Fruit fly (Drosophila melanogaster) whole organism, pupa: ENCODE data around the gene Ada3.

Experiments
- CG10348 ChIP-seq: fragments of 200-800 bp; sonication (Bioruptor generic); IDR thresholded peaks from 2 replicates; pipeline ENCODE4 v1.3.6; 2022; ENCODE audit warnings: missing biosample characterization, missing genetic modification characterization
- CG12605 ChIP-seq: fragments of 200-800 bp; sonication (Bioruptor generic); IDR thresholded peaks from 2 replicates; pipeline ENCODE4 v1.3.6; 2022; ENCODE audit warnings: missing biosample characterization, missing genetic modification characterization
- CG13204 ChIP-seq: fragments of 200-800 bp; sonication (Bioruptor generic); optimal IDR thresholded peaks from 2 replicates; lab custom pipeline; 2018; ENCODE audit warnings: missing biosample characterization, mild to moderate bottlenecking, missing genetic modification characterization, moderate library complexity
- CG14655 ChIP-seq: fragments of 200-800 bp; sonication (Bioruptor generic); optimal IDR thresholded peaks from 3 replicates; lab custom pipeline; 2017; ENCODE audit warnings: mild to moderate bottlenecking, missing biosample characterization, missing genetic modification reagents, missing genetic modification characterization
- CG15710 ChIP-seq: fragments of 200-800 bp; sonication (Bioruptor generic); optimal IDR thresholded peaks from 2 replicates; lab custom pipeline; 2018; ENCODE audit warnings: missing biosample characterization, mild to moderate bottlenecking, missing genetic modification characterization, moderate library complexity
- CG17806 ChIP-seq: fragments of 200-800 bp; sonication (Bioruptor generic); optimal IDR thresholded peaks from 2 replicates; lab custom pipeline; 2018; ENCODE audit warnings: missing biosample characterization, mild to moderate bottlenecking, missing genetic modification characterization, moderate library complexity
- CG32121 ChIP-seq: fragments of 200-800 bp; sonication (Bioruptor generic); IDR thresholded peaks from 2 replicates; pipeline ENCODE4 v1.3.6; 2022; ENCODE audit warnings: missing biosample characterization, missing genetic modification characterization
- CG34367 ChIP-seq: fragments of 200-800 bp; sonication (Bioruptor generic); optimal IDR thresholded peaks from 2 replicates; lab custom pipeline; 2018; ENCODE audit warnings: missing biosample characterization, mild to moderate bottlenecking, missing genetic modification characterization
- CG4496 ChIP-seq: fragments of 200-800 bp; sonication (Bioruptor generic); IDR thresholded peaks from 3 replicates; pipeline ENCODE4 v1.3.6; 2022; ENCODE audit warnings: missing biosample characterization, missing genetic modification characterization
- CG8159 ChIP-seq: fragments of 200-800 bp; sonication (Bioruptor generic); optimal IDR thresholded peaks from 3 replicates; lab custom pipeline; 2018; ENCODE audit warnings: missing biosample characterization, mild to moderate bottlenecking, missing genetic modification characterization, moderate library complexity
- CG8301 ChIP-seq: fragments of 200-800 bp; sonication (Bioruptor generic); optimal IDR thresholded peaks from 2 replicates; lab custom pipeline; 2018; ENCODE audit warnings: missing biosample characterization, mild to moderate bottlenecking, missing genetic modification characterization
- CG9948 ChIP-seq: fragments of 200-800 bp; sonication (Bioruptor generic); optimal IDR thresholded peaks from 2 replicates; lab custom pipeline; 2018; ENCODE audit warnings: missing biosample characterization, mild to moderate bottlenecking, missing genetic modification characterization, moderate library complexity
- D1 ChIP-seq: fragments of 200-800 bp; sonication (Bioruptor generic); optimal IDR thresholded peaks from 2 replicates; lab custom pipeline; 2018; ENCODE audit warnings: missing biosample characterization, mild to moderate bottlenecking, missing genetic modification characterization, moderate library complexity
- EcR ChIP-seq: fragments of 200-800 bp; sonication (Bioruptor generic); optimal IDR thresholded peaks from 3 replicates; lab custom pipeline; 2019; ENCODE audit warnings: missing biosample characterization, missing genetic modification characterization, mild to moderate bottlenecking, moderate library complexity, missing genetic modification reagents
- Ets98B ChIP-seq: fragments of 200-800 bp; sonication (Bioruptor generic); IDR thresholded peaks from 2 replicates; pipeline ENCODE4 v1.3.6; 2022; ENCODE audit warnings: missing biosample characterization, missing genetic modification characterization
- Pif1A ChIP-seq: fragments of 200-800 bp; sonication (Bioruptor generic); optimal IDR thresholded peaks from 3 replicates; lab custom pipeline; 2016; ENCODE audit warnings: missing biosample characterization, missing genetic modification characterization
- Pif1B ChIP-seq: fragments of 200-800 bp; sonication (Bioruptor generic); optimal IDR thresholded peaks from 3 replicates; lab custom pipeline; 2016; ENCODE audit warnings: missing biosample characterization, missing genetic modification characterization
- Snoo ChIP-seq: fragments of 200-800 bp; sonication (Bioruptor generic); optimal IDR thresholded peaks from 3 replicates; lab custom pipeline; 2017; ENCODE audit warnings: missing biosample characterization, mild to moderate bottlenecking, missing genetic modification characterization, inconsistent platforms
- fd96Ca ChIP-seq: fragments of 200-800 bp; sonication (Bioruptor generic); IDR thresholded peaks from 3 replicates; pipeline ENCODE4 v1.3.6; 2022; ENCODE audit warnings: missing biosample characterization, missing genetic modification characterization
- gl ChIP-seq: fragments of 200-800 bp; sonication (Bioruptor generic); optimal IDR thresholded peaks from 2 replicates; lab custom pipeline; 2018; ENCODE audit warnings: missing biosample characterization, mild to moderate bottlenecking, missing genetic modification characterization
- rn ChIP-seq: fragments of 200-800 bp; sonication (Bioruptor generic); IDR thresholded peaks from 2 replicates; pipeline ENCODE4 v1.3.6; 2022; ENCODE audit warnings: missing biosample characterization, missing genetic modification characterization

The Ada3 gene

dm6 chrX:18063144-18063772 is 22.3 kb upstream of the Ada3 start, which contains the start of gene Sh:
Gene Sh (minus strand): TSS chrX:18063247.
- TF ChIP-seq CG14655 (no peak), EcR (no peak), CG4496 (GFP tag; lab: Robert Waterston, UW) (0 out of 3 replicates have a peak, but pooled peaks have one; percentile 14)

- TF ChIP-seq CG8301 (tag; lab: Kevin White, UChicago) (no peak), Pif1B (GFP tag; lab: Kevin White, UChicago) (no peak), CG13204 (no peak), CG17806 (no peak), gl (tag; lab: Kevin White, UChicago) (no peak), CG34367 (tag; lab: Kevin White, UChicago) (no peak), CG32121 (GFP tag; lab: Robert Waterston, UW) (no peak), CG14655 (no peak), fd96Ca (GFP tag; lab: Robert Waterston, UW) (no peak), CG9948 (tag; lab: Kevin White, UChicago) (no peak), Ets98B (GFP tag; lab: Robert Waterston, UW) (no peak), rn (GFP tag; lab: Robert Waterston, UW) (no peak)
Observed at dm6 chrX:18064183-18064582, 21.4 kb upstream of the Ada3 start, which contains the start of gene Dhc16F. Gene Dhc16F (plus strand): TSS chrX:18064483.

- no peak for TF ChIP-seq Pif1B (GFP tag; lab: Kevin White, UChicago)
Observed at dm6 chrX:18082674-18083073, 2.9 kb upstream of the Ada3 start.

dm6 chrX:18083528-18084365 is 1.8 kb upstream of the Ada3 start:
- TF ChIP-seq CG32121 (GFP tag; lab: Robert Waterston, UW) (peak; percentile 35; the same call in 1 of the 2 replicates), CG34367 (tag; lab: Kevin White, UChicago) (no peak)

DNA sequence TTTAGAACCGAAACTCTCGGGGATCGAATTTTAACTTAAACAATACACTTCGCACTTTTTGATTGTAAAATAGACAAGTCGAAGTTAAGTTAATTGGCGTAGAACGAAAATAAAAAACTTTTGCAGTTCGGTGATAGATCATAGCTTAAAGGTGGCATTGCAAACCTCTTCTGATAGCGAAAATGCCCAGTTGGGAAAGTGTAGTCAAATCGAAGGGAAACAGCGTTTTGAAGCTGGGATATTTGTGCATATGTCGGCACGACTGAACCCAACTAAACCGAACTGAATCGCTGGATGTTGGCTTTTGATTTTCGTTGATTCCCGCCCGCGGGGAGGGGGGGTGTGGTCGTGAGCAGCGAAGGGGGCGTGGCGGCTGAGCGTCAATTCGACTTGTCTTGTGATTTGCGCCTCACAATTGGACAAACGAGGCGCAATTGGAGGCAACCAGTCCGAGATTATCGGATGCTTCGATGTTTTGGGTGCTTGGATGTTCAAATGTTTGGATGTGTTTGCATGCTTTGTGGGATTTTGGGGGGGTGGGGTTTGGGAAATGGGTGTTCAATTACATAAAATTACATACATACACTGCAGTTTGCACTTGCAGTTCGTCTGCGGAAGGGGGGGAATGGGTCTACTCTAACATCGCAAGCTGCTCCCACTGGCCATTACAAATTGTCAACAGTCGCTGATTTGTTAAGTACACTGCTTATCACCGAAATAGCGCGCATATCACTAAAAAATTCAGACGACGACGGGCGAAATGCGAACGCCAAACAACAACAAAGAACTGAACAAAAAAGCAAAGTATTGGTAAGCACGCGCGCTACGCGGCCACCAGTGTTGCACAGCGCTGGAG is 719 bp upstream of the Ada3 start:
- TF ChIP-seq CG4496 (GFP tag; lab: Robert Waterston, UW) (no peak), Snoo (no peak), CG32121 (GFP tag; lab: Robert Waterston, UW) (0 out of 2 replicates have a peak, but pooled peaks have one; percentile 24)

- TF ChIP-seq D1 (tag; lab: Kevin White, UChicago): no peak
- no peak for TF ChIP-seq gl (tag; lab: Kevin White, UChicago)
- TF ChIP-seq EcR: no peak
- TF ChIP-seq CG9948 (tag; lab: Kevin White, UChicago): no peak
- no peak for TF ChIP-seq CG8301 (tag; lab: Kevin White, UChicago)
- no peak for TF ChIP-seq CG15710 (tag; lab: Kevin White, UChicago)
- TF ChIP-seq CG34367 (tag; lab: Kevin White, UChicago): no peak
- no peak for TF ChIP-seq fd96Ca (GFP tag; lab: Robert Waterston, UW)
- TF ChIP-seq Snoo: no peak
- TF ChIP-seq rn (GFP tag; lab: Robert Waterston, UW): no peak
- no peak for TF ChIP-seq CG17806
- no peak for TF ChIP-seq CG12605 (GFP tag; lab: Robert Waterston, UW)
- no peak for TF ChIP-seq CG8159 (tag; lab: Kevin White, UChicago)
- no peak for TF ChIP-seq Pif1B (GFP tag; lab: Kevin White, UChicago)
- TF ChIP-seq CG13204: no peak
- TF ChIP-seq Ets98B (GFP tag; lab: Robert Waterston, UW): no peak
- no peak for TF ChIP-seq CG10348 (GFP tag; lab: Robert Waterston, UW)
Observed at dm6 chrX:18088432-18088831, 2.9 kb downstream of the Ada3 start, which contains the start of gene CG7536. Gene CG7536 (minus strand): TSS chrX:18088532.

DNA sequence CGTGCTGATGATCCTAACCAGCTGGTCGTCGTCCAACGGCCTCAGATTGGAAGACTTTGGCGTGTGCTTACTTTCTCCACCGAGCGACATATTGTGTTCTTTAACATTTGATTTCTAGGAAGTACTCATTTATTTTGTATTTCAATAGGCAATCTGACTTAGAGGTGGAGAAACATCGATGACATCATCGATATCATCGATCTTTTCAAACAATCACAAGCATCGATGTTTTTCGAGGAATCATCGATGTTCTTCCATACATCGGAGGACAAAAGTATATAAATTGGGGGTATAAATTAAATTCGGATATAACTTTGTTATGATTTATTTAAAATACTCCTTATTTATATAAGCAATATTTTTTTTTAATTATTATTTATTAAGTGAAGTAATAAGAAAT is 4.8 kb downstream of the Ada3 start, which contains the start of gene Swt1:
TSS of gene Swt1 (minus strand) at position 177 of the 400 bp plus-strand sequence.
- no peak for TF ChIP-seq D1 (tag; lab: Kevin White, UChicago)
- TF ChIP-seq CG13204: no peak
- no peak for TF ChIP-seq CG4496 (GFP tag; lab: Robert Waterston, UW)
- no peak for TF ChIP-seq Ets98B (GFP tag; lab: Robert Waterston, UW)
- no peak for TF ChIP-seq rn (GFP tag; lab: Robert Waterston, UW)
- TF ChIP-seq CG14655: no peak
- no peak for TF ChIP-seq CG32121 (GFP tag; lab: Robert Waterston, UW)
- no peak for TF ChIP-seq CG8301 (tag; lab: Kevin White, UChicago)
- no peak for TF ChIP-seq Pif1B (GFP tag; lab: Kevin White, UChicago)
- no peak for TF ChIP-seq Pif1A (GFP tag; lab: Kevin White, UChicago)
- no peak for TF ChIP-seq CG15710 (tag; lab: Kevin White, UChicago)
- no peak for TF ChIP-seq CG12605 (GFP tag; lab: Robert Waterston, UW)
- no peak for TF ChIP-seq EcR
